Fruit fly (Drosophila melanogaster) Kc167 (cell line): ENCODE results near the gene CG43138.

ENCODE experiments used
- Myc ChIP-seq: fragments of >200 bp; optimal IDR thresholded peaks from 2 replicates; lab custom pipeline; 2017; ENCODE audit warnings: missing external identifiers
- Sin3A ChIP-seq: fragments of >200 bp; optimal IDR thresholded peaks from 2 replicates; lab custom pipeline; 2018; ENCODE audit warnings: missing external identifiers
- h ChIP-seq: fragments of >200 bp; optimal IDR thresholded peaks from 3 replicates; lab custom pipeline; 2018; ENCODE audit warnings: missing external identifiers
- insv ChIP-seq: fragments of >200 bp; optimal IDR thresholded peaks from 3 replicates; lab custom pipeline; 2018; ENCODE audit warnings: missing external identifiers
- psq ChIP-seq: fragments of >200 bp; optimal IDR thresholded peaks from 2 replicates; lab custom pipeline; 2017; ENCODE audit warnings: missing external identifiers
- ttk ChIP-seq: sonication (Bioruptor generic); optimal IDR thresholded peaks from 2 replicates; lab custom pipeline; 2017; ENCODE audit warnings: missing external identifiers

CG43138 gene

DNA sequence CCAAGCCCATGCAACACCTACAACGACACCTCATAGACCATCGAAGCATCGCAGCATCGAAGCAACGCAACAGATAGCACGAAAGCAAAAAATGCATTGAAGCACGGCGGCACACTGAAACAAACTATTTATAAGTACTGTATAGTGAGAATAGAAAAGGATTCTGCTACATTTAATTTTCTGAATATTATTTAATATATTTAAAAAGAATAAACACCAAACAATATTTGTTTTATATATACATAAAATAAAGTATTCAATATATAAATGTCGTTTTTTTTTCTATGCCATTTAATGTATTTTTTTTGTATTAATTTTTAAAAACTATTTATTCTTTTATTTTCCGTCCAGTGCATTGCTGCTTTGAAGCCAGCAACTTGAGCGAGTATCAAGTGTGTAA is 29.5 kb downstream of the CG43138 start:
- TF ChIP-seq Sin3A (lab: Kevin White, UChicago) (no peak), h (lab: Kevin White, UChicago) (no peak), psq (lab: Kevin White, UChicago) (no peak), insv (no peak), ttk (lab: Kevin White, UChicago) (no peak), Myc (no peak)

DNA sequence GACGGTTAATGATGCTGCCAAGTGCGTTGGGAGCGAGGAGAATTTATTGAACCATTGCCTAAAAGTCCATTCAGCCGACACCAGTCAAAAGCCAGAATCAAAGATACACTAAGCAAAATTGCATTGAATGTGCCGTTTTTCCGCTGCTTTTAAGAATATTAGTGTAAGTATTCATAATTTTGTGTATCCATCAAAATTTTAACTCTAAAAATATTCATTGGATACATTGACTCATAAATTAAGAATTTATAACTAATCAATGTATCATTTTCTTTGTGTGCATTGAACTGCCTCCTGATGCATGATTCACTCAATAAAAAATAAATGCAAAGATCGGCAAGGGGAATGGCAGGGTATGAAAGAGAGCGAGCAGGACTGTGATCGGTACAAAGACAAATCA is 30.5 kb downstream of the CG43138 start:
- TF ChIP-seq psq (lab: Kevin White, UChicago) = no peak
- no peak for TF ChIP-seq h (lab: Kevin White, UChicago)

dm6 chrX:7559913-7560312 is 31.8 kb downstream of the CG43138 start:
- no peak for TF ChIP-seq h (lab: Kevin White, UChicago)
- TF ChIP-seq insv = no peak
- TF ChIP-seq ttk (lab: Kevin White, UChicago) = no peak
- TF ChIP-seq psq (lab: Kevin White, UChicago) = no peak
- TF ChIP-seq Sin3A (lab: Kevin White, UChicago) = no peak
- TF ChIP-seq Myc = no peak

DNA sequence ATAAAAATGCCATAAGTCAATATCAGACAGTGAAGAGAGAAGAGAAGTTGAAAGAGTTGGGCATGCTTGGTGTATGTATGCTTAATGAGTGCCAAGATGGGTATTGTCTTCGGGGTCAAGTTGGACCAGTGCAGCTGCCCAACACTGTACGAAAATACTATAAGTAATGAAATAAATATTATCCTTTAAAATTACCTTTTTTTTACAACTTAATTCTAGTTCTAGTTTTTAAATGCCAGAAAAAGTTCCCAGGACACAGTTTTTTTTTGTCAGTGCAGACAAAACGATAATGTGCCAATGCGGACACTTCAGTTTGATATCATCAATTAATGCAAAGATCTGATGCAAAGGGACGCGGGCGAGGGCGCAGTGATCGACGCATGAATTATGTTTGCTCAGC is 32.6 kb downstream of the CG43138 start:
- TF ChIP-seq Sin3A (lab: Kevin White, UChicago) (no peak), Myc (no peak), insv (no peak), h (lab: Kevin White, UChicago) (no peak), ttk (lab: Kevin White, UChicago) (no peak), psq (lab: Kevin White, UChicago) (no peak)

dm6 chrX:7562622-7563021 is 34.5 kb downstream of the CG43138 start:
- no peak for TF ChIP-seq h (lab: Kevin White, UChicago)
- TF ChIP-seq psq (lab: Kevin White, UChicago) = no peak
- TF ChIP-seq insv = no peak
- TF ChIP-seq Myc = no peak
- no peak for TF ChIP-seq ttk (lab: Kevin White, UChicago)
- TF ChIP-seq Sin3A (lab: Kevin White, UChicago) = no peak

DNA sequence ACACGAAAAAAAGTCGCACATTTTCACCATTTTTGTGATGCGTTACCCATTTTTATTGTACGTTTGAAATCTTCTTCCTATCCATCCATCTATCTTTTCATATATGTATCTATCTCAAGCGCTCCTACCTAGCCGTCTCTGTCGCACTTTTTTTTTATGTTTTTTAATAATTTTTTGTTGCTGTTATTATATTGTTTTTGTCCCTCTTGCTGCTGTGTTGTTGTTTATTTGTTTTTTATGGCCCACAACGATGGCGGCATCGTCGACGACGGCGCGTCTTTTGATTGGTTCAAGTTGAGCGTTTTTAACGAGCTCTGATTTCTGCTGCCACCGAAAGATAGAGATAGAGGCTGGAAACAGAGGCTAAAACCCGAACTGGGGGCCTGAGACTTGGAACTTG is 40.2 kb downstream of the CG43138 start:
- TF ChIP-seq insv = no peak
- TF ChIP-seq psq (lab: Kevin White, UChicago) = no peak
- TF ChIP-seq ttk (lab: Kevin White, UChicago) = no peak
- TF ChIP-seq h (lab: Kevin White, UChicago) = no peak
- TF ChIP-seq Sin3A (lab: Kevin White, UChicago) = no peak
- TF ChIP-seq Myc = no peak

dm6 chrX:7569708-7570107 is 41.6 kb downstream of the CG43138 start:
- no peak for TF ChIP-seq h (lab: Kevin White, UChicago)
- no peak for TF ChIP-seq Sin3A (lab: Kevin White, UChicago)
- TF ChIP-seq psq (lab: Kevin White, UChicago) = no peak

- no peak for TF ChIP-seq h (lab: Kevin White, UChicago)
- no peak for TF ChIP-seq insv
- no peak for TF ChIP-seq ttk (lab: Kevin White, UChicago)
- no peak for TF ChIP-seq psq (lab: Kevin White, UChicago)
- TF ChIP-seq Myc = no peak
- TF ChIP-seq Sin3A (lab: Kevin White, UChicago) = no peak
Observed at dm6 chrX:7571200-7571599, 43.1 kb downstream of the CG43138 start.

DNA sequence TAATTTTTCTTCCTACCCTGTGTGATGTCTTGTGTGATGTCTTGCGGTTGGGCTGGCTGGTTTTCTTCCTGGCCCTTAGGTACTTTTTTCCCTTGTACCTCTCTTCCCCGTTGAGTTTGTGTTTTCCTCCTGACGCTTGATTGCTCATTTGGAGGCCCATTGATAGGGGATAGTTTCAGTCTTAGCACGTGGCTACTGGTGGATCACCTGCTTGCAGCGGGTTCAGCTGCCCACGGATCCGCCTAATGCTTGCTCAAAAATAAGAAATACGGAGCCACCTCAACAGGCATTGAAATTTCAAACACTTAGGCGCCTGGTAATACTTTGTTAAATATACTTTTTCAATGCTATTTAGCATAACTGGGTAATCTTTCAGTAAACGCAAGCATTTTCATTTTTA is 45.9 kb downstream of the CG43138 start, which contains the start of gene CG11369:
CG11369 (plus strand) TSS at position 301 of the 400 bp plus-strand sequence.
- TF ChIP-seq ttk (lab: Kevin White, UChicago) = no peak
- TF ChIP-seq h (lab: Kevin White, UChicago) = no peak
- TF ChIP-seq psq (lab: Kevin White, UChicago) = no peak
- TF ChIP-seq Sin3A (lab: Kevin White, UChicago) = no peak
- no peak for TF ChIP-seq insv
- TF ChIP-seq Myc = no peak
